Worm (Caenorhabditis elegans) whole organism, dauer: Measurements from ENCODE around the gene F53F4.1.

Experiments used
- unc-62 ChIP-seq: sonication (generic microtip); optimal IDR thresholded peaks from 2 replicates; lab custom pipeline; 2017; ENCODE audit warnings: missing biosample characterization, missing genetic modification reagents, missing genetic modification characterization

Gene F53F4.1

DNA sequence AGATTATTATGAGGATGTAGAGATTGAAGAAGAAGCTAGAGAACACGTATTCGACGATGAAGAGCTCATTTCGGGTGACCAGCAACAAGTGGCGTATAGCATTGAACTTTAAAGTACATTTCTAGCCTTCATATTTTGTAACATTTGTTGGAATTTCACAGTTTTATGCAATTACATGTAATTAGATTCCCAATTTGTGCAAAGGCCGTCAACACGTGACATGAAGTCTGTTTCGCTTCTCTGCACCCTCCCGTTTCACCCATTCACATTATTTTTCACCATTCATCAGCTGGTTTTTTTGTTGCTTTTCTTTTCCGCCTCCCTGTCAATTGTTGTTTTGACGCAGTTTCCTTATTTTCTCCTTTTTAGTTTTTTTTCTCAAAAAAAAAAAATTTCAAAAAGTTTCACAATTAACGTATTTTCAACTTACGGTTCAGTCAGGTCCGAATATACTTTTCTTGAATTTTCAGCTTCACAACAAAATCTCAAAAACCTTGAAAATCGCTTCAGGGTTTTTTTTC is 42.6 kb downstream of the F53F4.1 start, which contains the start of gene sde-2:
Gene sde-2 (plus strand): TSS at position 471 of the 521 bp plus-strand sequence.
- TF ChIP-seq unc-62 (GFP tag; lab: Kevin White, UChicago), result no peak

ce11 chrV:13634149-13634548 is 49.6 kb downstream of the F53F4.1 start, which contains the start of gene H37A05.2:
TSS of gene H37A05.2 (minus strand) at chrV:13634249.
- TF ChIP-seq unc-62 (GFP tag; lab: Kevin White, UChicago), result no peak
